Worm (Caenorhabditis elegans) whole organism, young adult: ENCODE measurements around the gene C25F9.6.

Source experiments
- B0019.2 ChIP-seq: fragments of 200-800 bp; sonication (Bioruptor generic); conservative IDR thresholded peaks from 2 replicates; pipeline ENCODE4 v1.3.6; 2022; ENCODE audit warnings: missing genetic modification reagents, missing genetic modification characterization, missing compliant biosample characterization
- C06A6.2 ChIP-seq: fragments of 200-800 bp; sonication (Bioruptor generic); conservative IDR thresholded peaks from 2 replicates; pipeline ENCODE4 v1.3.6; 2022; ENCODE audit warnings: missing genetic modification characterization, missing compliant biosample characterization
- C17E4.6 ChIP-seq: fragments of 200-800 bp; sonication (Bioruptor generic); IDR thresholded peaks from 2 replicates; pipeline ENCODE4 v1.3.6; 2022; ENCODE audit warnings: missing genetic modification reagents, missing genetic modification characterization, missing compliant biosample characterization
- F22D6.2 ChIP-seq: sonication (generic microtip); optimal IDR thresholded peaks from 2 replicates; lab custom pipeline; 2016; ENCODE audit warnings: mild to moderate bottlenecking, missing genetic modification characterization, missing compliant biosample characterization
- F39B2.1 ChIP-seq: fragments of 200-800 bp; sonication (Bioruptor generic); IDR thresholded peaks from 2 replicates; pipeline ENCODE4 v1.3.6; 2022; ENCODE audit warnings: missing genetic modification reagents, missing genetic modification characterization, missing compliant biosample characterization
- F52B5.7 ChIP-seq: sonication (generic microtip); optimal IDR thresholded peaks from 2 replicates; lab custom pipeline; 2016; ENCODE audit warnings: mild to moderate bottlenecking, missing genetic modification characterization, missing compliant biosample characterization
- K12H6.12 ChIP-seq: fragments of 200-800 bp; sonication (Bioruptor generic); optimal IDR thresholded peaks from 2 replicates; lab custom pipeline; 2018; ENCODE audit warnings: mild to moderate bottlenecking, missing genetic modification characterization, missing compliant biosample characterization
- Y53F4B.3 ChIP-seq: fragments of 200-800 bp; sonication (Bioruptor generic); IDR thresholded peaks from 2 replicates; pipeline ENCODE4 v1.3.6; 2022; ENCODE audit warnings: missing genetic modification reagents, missing genetic modification characterization, missing compliant biosample characterization
- ama-1 ChIP-seq, 3 experiments: fragments of 150-350 bp in 1 of 3; sonication (generic microtip) in 2 of 3; optimal IDR thresholded peaks; 2 replicates each; lab custom pipeline; 2014 to 2018; ENCODE audit warnings: missing biosample characterization in 2 of 3, missing genetic modification characterization in 2 of 3, missing genetic modification reagents in 2 of 3
- aptf-2 ChIP-seq: fragments of 200-800 bp; sonication (Bioruptor generic); conservative IDR thresholded peaks from 2 replicates; pipeline ENCODE4 v1.3.6; 2022; ENCODE audit warnings: missing genetic modification reagents, missing genetic modification characterization, missing compliant biosample characterization
- athp-1 ChIP-seq: sonication (generic microtip); optimal IDR thresholded peaks from 2 replicates; lab custom pipeline; 2017; ENCODE audit warnings: mild to moderate bottlenecking, missing genetic modification characterization, missing compliant biosample characterization
- attf-3 ChIP-seq: fragments of 200-800 bp; sonication (Bioruptor generic); conservative IDR thresholded peaks from 2 replicates; pipeline ENCODE4 v1.3.6; 2022; ENCODE audit warnings: missing genetic modification reagents, missing genetic modification characterization, missing compliant biosample characterization
- attf-6 ChIP-seq: fragments of 200-800 bp; sonication (Bioruptor generic); IDR thresholded peaks from 2 replicates; pipeline ENCODE4 v1.3.6; 2022; ENCODE audit warnings: missing genetic modification reagents, missing genetic modification characterization, missing compliant biosample characterization
- bed-2 ChIP-seq: fragments of 200-800 bp; sonication (Bioruptor generic); IDR thresholded peaks from 2 replicates; pipeline ENCODE4 v1.3.6; 2022; ENCODE audit warnings: missing genetic modification reagents, missing genetic modification characterization, missing compliant biosample characterization
- ccch-3 ChIP-seq: fragments of 200-800 bp; sonication (Bioruptor generic); optimal IDR thresholded peaks from 2 replicates; lab custom pipeline; 2018; ENCODE audit warnings: mild to moderate bottlenecking, missing genetic modification characterization, missing compliant biosample characterization
- cebp-2 ChIP-seq: fragments of 200-800 bp; sonication (Bioruptor generic); IDR thresholded peaks from 2 replicates; pipeline ENCODE4 v1.3.6; 2022; ENCODE audit warnings: missing genetic modification characterization, missing compliant biosample characterization
- ceh-100 ChIP-seq: fragments of 200-800 bp; sonication (Bioruptor generic); IDR thresholded peaks from 2 replicates; pipeline ENCODE4 v1.3.6; 2022; ENCODE audit warnings: missing genetic modification reagents, missing genetic modification characterization, missing compliant biosample characterization
- ceh-40 ChIP-seq: fragments of 200-800 bp; sonication (Bioruptor generic); IDR thresholded peaks from 2 replicates; pipeline ENCODE4 v1.3.6; 2022; ENCODE audit warnings: missing genetic modification characterization, missing compliant biosample characterization
- chd-7 ChIP-seq: sonication (generic microtip); optimal IDR thresholded peaks from 2 replicates; lab custom pipeline; 2016; ENCODE audit warnings: mild to moderate bottlenecking, missing genetic modification characterization, moderate library complexity, missing compliant biosample characterization
- die-1 ChIP-seq: sonication (generic microtip); optimal IDR thresholded peaks from 2 replicates; lab custom pipeline; 2016; ENCODE audit warnings: missing genotype, mild to moderate bottlenecking, missing genetic modification characterization, missing compliant biosample characterization
- dox-1 ChIP-seq: fragments of 200-800 bp; sonication (Bioruptor generic); IDR thresholded peaks from 2 replicates; pipeline ENCODE4 v1.3.6; 2022; ENCODE audit warnings: missing genetic modification reagents, missing genetic modification characterization, missing compliant biosample characterization
- dpff-1 ChIP-seq: sonication (generic microtip); optimal IDR thresholded peaks from 2 replicates; lab custom pipeline; 2017; ENCODE audit warnings: mild to moderate bottlenecking, missing genetic modification characterization, missing compliant biosample characterization
- dpl-1 ChIP-seq: fragments of 150-350 bp; optimal IDR thresholded peaks from 2 replicates; lab custom pipeline; 2014; ENCODE audit warnings: missing biosample characterization, missing genetic modification reagents, missing genetic modification characterization
- efl-1 ChIP-seq: fragments of 150-350 bp; optimal IDR thresholded peaks from 2 replicates; lab custom pipeline; 2014; ENCODE audit warnings: missing biosample characterization, missing genetic modification reagents, missing genetic modification characterization
- egl-18 ChIP-seq: fragments of 200-800 bp; sonication (Bioruptor generic); IDR thresholded peaks from 2 replicates; pipeline ENCODE4 v1.3.6; 2022; ENCODE audit warnings: missing genetic modification reagents, missing genetic modification characterization, missing compliant biosample characterization
- ets-4 ChIP-seq: fragments of 200-800 bp; sonication (Bioruptor generic); optimal IDR thresholded peaks from 2 replicates; lab custom pipeline; 2018; ENCODE audit warnings: mild to moderate bottlenecking, missing genetic modification characterization, missing compliant biosample characterization
- hlh-12 ChIP-seq: sonication (generic microtip); optimal IDR thresholded peaks from 2 replicates; lab custom pipeline; 2016; ENCODE audit warnings: missing genetic modification characterization, missing compliant biosample characterization
- hrde-1 ChIP-seq: sonication (generic microtip); optimal IDR thresholded peaks from 2 replicates; lab custom pipeline; 2016; ENCODE audit warnings: missing genetic modification characterization, mild to moderate bottlenecking, missing compliant biosample characterization, moderate library complexity, missing genotype, missing genetic modification reagents, borderline replicate concordance
- hsf-1 ChIP-seq: fragments of 200-800 bp; sonication (Bioruptor generic); IDR thresholded peaks from 2 replicates; pipeline ENCODE4 v1.3.6; 2022; ENCODE audit warnings: missing genetic modification reagents, missing genetic modification characterization, missing compliant biosample characterization
- lag-1 ChIP-seq: fragments of 200-800 bp; sonication (Bioruptor generic); IDR thresholded peaks from 2 replicates; pipeline ENCODE4 v1.3.6; 2022; ENCODE audit warnings: missing genetic modification reagents, missing genetic modification characterization, missing compliant biosample characterization
- let-526 ChIP-seq: fragments of 200-800 bp; sonication (Bioruptor generic); IDR thresholded peaks from 2 replicates; pipeline ENCODE4 v1.3.6; 2022; ENCODE audit warnings: missing genetic modification reagents, missing genetic modification characterization, missing compliant biosample characterization
- let-607 ChIP-seq, 2 experiments: fragments of 200-800 bp in 1 of 2; sonication (Bioruptor generic) in 1 of 2; sonication (generic microtip) in 1 of 2; optimal IDR thresholded peaks; 2 replicates each; lab custom pipeline; 2016 to 2018; ENCODE audit warnings: mild to moderate bottlenecking in 2 of 2, missing compliant biosample characterization in 2 of 2, missing genetic modification characterization in 2 of 2, moderate library complexity in 2 of 2, missing genotype in 1 of 2
- lin-40 ChIP-seq: sonication (generic microtip); optimal IDR thresholded peaks from 2 replicates; lab custom pipeline; 2016; ENCODE audit warnings: missing genetic modification characterization, mild to moderate bottlenecking, missing compliant biosample characterization, missing genotype, missing genetic modification reagents
- lir-1 ChIP-seq: fragments of 200-800 bp; sonication (Bioruptor generic); conservative IDR thresholded peaks from 2 replicates; pipeline ENCODE4 v1.3.6; 2022; ENCODE audit warnings: missing genetic modification reagents, missing genetic modification characterization, missing compliant biosample characterization
- mcd-1 ChIP-seq: fragments of 200-800 bp; sonication (Bioruptor generic); IDR thresholded peaks from 2 replicates; pipeline ENCODE4 v1.3.6; 2022; ENCODE audit warnings: missing genetic modification reagents, missing genetic modification characterization, missing compliant biosample characterization
- mel-28 ChIP-seq: sonication (generic microtip); optimal IDR thresholded peaks from 2 replicates; lab custom pipeline; 2016; ENCODE audit warnings: borderline replicate concordance, mild to moderate bottlenecking, missing genetic modification characterization, missing compliant biosample characterization
- nfyb-1 ChIP-seq: fragments of 200-800 bp; sonication (Bioruptor generic); IDR thresholded peaks from 2 replicates; pipeline ENCODE4 v1.3.6; 2022; ENCODE audit warnings: missing genetic modification reagents, missing genetic modification characterization, missing compliant biosample characterization
- nhr-179 ChIP-seq: sonication (generic microtip); optimal IDR thresholded peaks from 2 replicates; lab custom pipeline; 2016; ENCODE audit warnings: mild to moderate bottlenecking, missing genetic modification characterization, missing compliant biosample characterization
- nhr-27 ChIP-seq: fragments of 200-800 bp; sonication (Bioruptor generic); optimal IDR thresholded peaks from 2 replicates; lab custom pipeline; 2018; ENCODE audit warnings: mild to moderate bottlenecking, missing genetic modification characterization, moderate library complexity, missing compliant biosample characterization
- tbp1 ChIP-seq: fragments of 200-800 bp; sonication (Bioruptor generic); optimal IDR thresholded peaks from 2 replicates; lab custom pipeline; 2018; ENCODE audit warnings: mild to moderate bottlenecking, missing genetic modification characterization, missing compliant biosample characterization
- tbx-9 ChIP-seq: sonication (generic microtip); optimal IDR thresholded peaks from 2 replicates; lab custom pipeline; 2016; ENCODE audit warnings: borderline replicate concordance, missing genetic modification characterization, inconsistent platforms, missing compliant biosample characterization
- tlf-1 ChIP-seq: fragments of 200-800 bp; sonication (Bioruptor generic); optimal IDR thresholded peaks from 2 replicates; lab custom pipeline; 2018; ENCODE audit warnings: mild to moderate bottlenecking, missing genetic modification characterization, missing compliant biosample characterization
- zfh-2 ChIP-seq: fragments of 200-800 bp; sonication (Bioruptor generic); conservative IDR thresholded peaks from 2 replicates; pipeline ENCODE4 v1.3.6; 2022; ENCODE audit warnings: missing genetic modification reagents, missing genetic modification characterization, missing compliant biosample characterization
- zim-3 ChIP-seq: sonication (generic microtip); optimal IDR thresholded peaks from 2 replicates; lab custom pipeline; 2017; ENCODE audit warnings: mild to moderate bottlenecking, missing genetic modification characterization, moderate library complexity, missing compliant biosample characterization
- ztf-18 ChIP-seq: sonication (generic microtip); optimal IDR thresholded peaks from 2 replicates; lab custom pipeline; 2016; ENCODE audit warnings: missing genotype, mild to moderate bottlenecking, missing genetic modification characterization, missing compliant biosample characterization
- ztf-22 ChIP-seq: fragments of 200-800 bp; sonication (Bioruptor generic); optimal IDR thresholded peaks from 2 replicates; lab custom pipeline; 2018; ENCODE audit warnings: mild to moderate bottlenecking, missing genetic modification characterization, moderate library complexity, missing compliant biosample characterization
- ztf-25 ChIP-seq: fragments of 200-800 bp; sonication (Bioruptor generic); IDR thresholded peaks from 2 replicates; pipeline ENCODE4 v1.3.6; 2022; ENCODE audit warnings: missing genetic modification reagents, missing genetic modification characterization, missing compliant biosample characterization
- ztf-3 ChIP-seq: fragments of 200-800 bp; sonication (Bioruptor generic); optimal IDR thresholded peaks from 2 replicates; lab custom pipeline; 2018; ENCODE audit warnings: mild to moderate bottlenecking, missing genetic modification characterization, missing compliant biosample characterization

Gene C25F9.6

DNA sequence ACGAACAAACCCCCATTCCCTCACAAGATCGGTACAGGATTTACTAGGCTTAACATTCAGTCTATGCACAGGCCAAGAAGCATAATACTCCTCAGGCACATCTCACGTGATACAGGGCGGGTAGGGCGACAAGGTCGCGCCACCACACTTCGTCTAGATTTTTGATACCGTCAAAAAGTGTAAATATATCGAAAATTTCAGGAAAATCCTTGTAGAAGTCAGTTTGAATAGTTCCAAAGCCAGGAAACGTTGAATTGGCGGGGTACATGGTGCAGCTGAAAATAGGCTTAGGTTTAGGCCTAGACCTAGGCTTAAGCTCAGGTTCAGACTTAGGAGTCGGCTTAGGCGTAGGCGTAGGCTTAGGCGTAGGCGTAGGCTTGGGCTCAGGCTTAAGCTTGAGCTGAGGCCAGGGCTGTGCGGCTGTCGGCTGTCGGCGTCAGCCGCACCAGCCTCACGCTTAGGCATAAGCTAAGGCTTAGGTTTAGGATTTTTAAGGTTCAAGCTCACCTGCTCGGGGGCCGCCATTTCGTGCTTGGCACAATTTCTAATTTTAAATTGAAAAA is 25.3 kb upstream of the C25F9.6 start (continued):
- TF ChIP-seq nhr-179 (tag; lab: Kevin White, UChicago), result no peak
- no peak for TF ChIP-seq F22D6.2 (tag; lab: Kevin White, UChicago)
- TF ChIP-seq dpl-1, result no peak
- TF ChIP-seq lin-40, result no peak
- no peak for TF ChIP-seq ztf-25 (GFP tag; lab: Robert Waterston, UW)
- TF ChIP-seq ets-4, result no peak
- TF ChIP-seq chd-7 (tag; lab: Kevin White, UChicago), result peak; percentile 49
- no peak for TF ChIP-seq efl-1 (GFP tag; lab: Kevin White, UChicago)
- TF ChIP-seq K12H6.12, result no peak
- TF ChIP-seq tbp1, result no peak
- 0 out of 2 replicates have a peak, but pooled peaks have one; percentile 10 for TF ChIP-seq bed-2 (GFP tag; lab: Robert Waterston, UW)
- TF ChIP-seq die-1 (tag; lab: Kevin White, UChicago), result no peak
- TF ChIP-seq attf-3 (GFP tag; lab: Robert Waterston, UW), result peak; percentile 34; the same call in 1 of the 2 replicates
- TF ChIP-seq ceh-40, result no peak
- no peak for TF ChIP-seq egl-18 (GFP tag; lab: Robert Waterston, UW)
- TF ChIP-seq hsf-1, result no peak
- no peak for TF ChIP-seq Y53F4B.3 (GFP tag; lab: Robert Waterston, UW)
- no peak for TF ChIP-seq ceh-100 (GFP tag; lab: Robert Waterston, UW)
- TF ChIP-seq dpff-1 (tag; lab: Kevin White, UChicago), result no peak
- TF ChIP-seq ztf-22 (GFP tag; lab: Kevin White, UChicago), result no peak
- no peak for TF ChIP-seq C06A6.2 (GFP tag; lab: Robert Waterston, UW)
- no peak for TF ChIP-seq cebp-2 (GFP tag; lab: Robert Waterston, UW)
- TF ChIP-seq hlh-12, result no peak
- TF ChIP-seq F52B5.7, result peak; percentile 63
- TF ChIP-seq let-607 (tag; optimal IDR thresholded peaks at IDR 0.05; lab: Kevin White, UChicago), result no peak
- TF ChIP-seq let-526 (GFP tag; lab: Robert Waterston, UW), result no peak
- TF ChIP-seq lir-1 (GFP tag; lab: Robert Waterston, UW), result no peak
- TF ChIP-seq zim-3 (tag; lab: Kevin White, UChicago), result peak; percentile 52
- TF ChIP-seq F39B2.1 (GFP tag; lab: Robert Waterston, UW), result no peak
- no peak for TF ChIP-seq ama-1 (optimal IDR thresholded peaks at IDR 0.05; lab: Kevin White, UChicago)
- TF ChIP-seq ama-1 (GFP tag; optimal IDR thresholded peaks at IDR 0.05; lab: Kevin White, UChicago), result no peak
- TF ChIP-seq tbx-9, result no peak
- TF ChIP-seq mel-28, result no peak
- TF ChIP-seq zfh-2 (GFP tag; lab: Robert Waterston, UW), result no peak; the same call in 1 of the 2 replicates
- TF ChIP-seq attf-6 (GFP tag; lab: Robert Waterston, UW), result no peak
- no peak for TF ChIP-seq tlf-1 (GFP tag; lab: Kevin White, UChicago)
- 0 out of 2 replicates have a peak, but pooled peaks have one; percentile 39 for TF ChIP-seq dox-1
- TF ChIP-seq B0019.2 (GFP tag; lab: Robert Waterston, UW), result no peak
- no peak for TF ChIP-seq nfyb-1
- TF ChIP-seq ztf-3 (GFP tag; lab: Kevin White, UChicago), result peak; percentile 3
- TF ChIP-seq lag-1, result no peak
- TF ChIP-seq ccch-3 (GFP tag; lab: Kevin White, UChicago), result no peak
- 0 out of 2 replicates have a peak, but pooled peaks have one; percentile 10 for TF ChIP-seq C17E4.6 (GFP tag; lab: Robert Waterston, UW)
- TF ChIP-seq ztf-18 (tag; lab: Kevin White, UChicago), result no peak
- TF ChIP-seq athp-1 (tag; lab: Kevin White, UChicago), result peak; percentile 67
- TF ChIP-seq aptf-2 (GFP tag; lab: Robert Waterston, UW), result no peak
- TF ChIP-seq hrde-1, result no peak
- TF ChIP-seq nhr-27 (tag; lab: Kevin White, UChicago), result no peak
- no peak; the same call in 1 of the 2 replicates for TF ChIP-seq mcd-1 (GFP tag; lab: Robert Waterston, UW)
